Fruit fly (Drosophila melanogaster) S2 (cell line): ENCODE results near the gene Snx21.

ENCODE experiments used
- CG8478 ChIP-seq: fragments of >200 bp; optimal IDR thresholded peaks from 2 replicates; lab custom pipeline; 2018
- CTCF ChIP-seq, 2 experiments: fragments of >200 bp; optimal IDR thresholded peaks; 2 replicates each; lab custom pipeline; 2018

dm6 chr2L:2771676-2772075 lies 6.2 kb upstream of the Snx21 start, which contains the start of gene CG15399:
- TF ChIP-seq CTCF (optimal IDR thresholded peaks at IDR 0.05; lab: Kevin White, UChicago) (no peak), CG8478 (lab: Kevin White, UChicago) (no peak)
